Fruit fly (Drosophila melanogaster): ENCODE data around the gene CG13850.

CG13850 gene

DNA sequence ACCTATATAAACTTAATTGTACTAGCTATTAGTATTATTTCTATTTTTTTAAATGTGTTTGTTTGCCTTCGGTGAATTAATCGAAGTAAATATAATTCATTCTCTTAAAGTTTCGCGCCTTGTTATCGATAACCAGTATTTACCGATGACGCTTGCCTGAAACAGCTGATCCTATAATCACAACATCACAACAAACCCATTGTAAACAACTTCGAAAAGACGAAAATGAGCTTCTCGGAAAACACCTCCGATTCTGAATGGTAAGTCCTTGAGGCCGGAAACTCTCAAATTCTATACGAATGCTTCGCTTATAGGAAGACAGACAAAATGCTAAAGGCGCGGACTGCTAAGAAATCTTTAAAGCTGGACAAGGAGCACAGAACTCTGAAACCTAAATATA, 30.8 kb downstream of the CG13850 start, which contains the start of gene CG34149:
TSS of gene CG34149 (plus strand) at position 187 of the 400 bp plus-strand sequence.
- TF ChIP-seq dsx (GFP tag; optimal IDR thresholded peaks at IDR 0.05; ENCODE audit: poor library complexity, severe bottlenecking) = no peak
- no peak for TF ChIP-seq CG6792 (GFP tag; optimal IDR thresholded peaks at IDR 0.05)
- TF ChIP-seq svp (GFP tag) = no peak
- no peak for TF ChIP-seq achi (GFP tag; optimal IDR thresholded peaks at IDR 0.05)
- peak; percentile 82 for TF ChIP-seq fkh (GFP tag; optimal IDR thresholded peaks at IDR 0.05)

- TF ChIP-seq eg (GFP tag; IDR thresholded peaks at IDR 0.05) = no peak
- TF ChIP-seq CG10669 (GFP tag; optimal IDR thresholded peaks at IDR 0.05) = no peak
- TF ChIP-seq Ets96B (tag; optimal IDR thresholded peaks at IDR 0.05) = no peak
- no peak for TF ChIP-seq Lpt (GFP tag; optimal IDR thresholded peaks at IDR 0.05)
- TF ChIP-seq CG11902 (GFP tag; optimal IDR thresholded peaks at IDR 0.05) = no peak
- TF ChIP-seq CG6792 (GFP tag; optimal IDR thresholded peaks at IDR 0.05) = no peak
- TF ChIP-seq cyc (GFP tag; optimal IDR thresholded peaks at IDR 0.05) = no peak
- TF ChIP-seq CG11294 (GFP tag; IDR thresholded peaks at IDR 0.05) = no peak
- TF ChIP-seq CG6854 (GFP tag; optimal IDR thresholded peaks at IDR 0.05) = no peak
- no peak for TF ChIP-seq CG8319 (GFP tag; optimal IDR thresholded peaks at IDR 0.05)
- no peak for TF ChIP-seq CG3032 (tag; optimal IDR thresholded peaks at IDR 0.05)
- TF ChIP-seq CG4318 (GFP tag; optimal IDR thresholded peaks at IDR 0.05) = no peak
- TF ChIP-seq Hr38 (GFP tag; optimal IDR thresholded peaks at IDR 0.05) = no peak
- TF ChIP-seq Eip93F (GFP tag; optimal IDR thresholded peaks at IDR 0.05) = no peak
- no peak for TF ChIP-seq Gug (GFP tag; IDR thresholded peaks at IDR 0.05)
- no peak for TF ChIP-seq Sox15 (GFP tag; optimal IDR thresholded peaks at IDR 0.05)
- TF ChIP-seq Blimp-1 (GFP tag; optimal IDR thresholded peaks at IDR 0.05) = no peak
Measured at dm6 chr3R:22375674-22376073, 35.0 kb downstream of the CG13850 start, which contains the start of gene CG18596. Gene CG18596, plus strand, starts transcription at chr3R:22375923.

DNA sequence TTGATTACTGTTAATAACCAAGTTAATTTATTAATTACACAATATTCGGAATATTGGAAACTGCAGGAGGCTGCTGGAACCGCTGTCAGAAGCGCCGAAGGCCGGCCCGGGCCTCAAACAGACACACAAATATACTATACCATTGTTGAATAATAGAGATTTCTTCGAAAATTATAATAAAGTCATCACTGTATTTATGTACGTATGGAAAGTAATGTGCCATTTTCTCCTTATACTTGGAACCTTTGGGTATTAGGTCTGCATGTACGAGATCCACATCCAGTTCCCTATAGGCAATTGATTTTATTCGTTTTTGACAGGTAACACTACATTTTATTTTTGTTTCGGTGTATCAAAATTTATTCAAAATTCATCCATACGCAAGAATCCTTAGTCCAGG, 38.2 kb downstream of the CG13850 start, which contains the start of gene CG7069:
TSS of gene CG7069 (plus strand) at position 301 of the 400 bp plus-strand sequence.
- TF ChIP-seq OdsH (GFP tag; optimal IDR thresholded peaks at IDR 0.05) (no peak), CG34406 (GFP tag; optimal IDR thresholded peaks at IDR 0.05) (no peak), CG3919 (GFP tag; optimal IDR thresholded peaks at IDR 0.05) (no peak), topi (GFP tag; optimal IDR thresholded peaks at IDR 0.05) (no peak), CG11902 (GFP tag; optimal IDR thresholded peaks at IDR 0.05) (no peak), Sox102F (GFP tag; optimal IDR thresholded peaks at IDR 0.05) (no peak), Lpt (GFP tag; optimal IDR thresholded peaks at IDR 0.05) (no peak), CG9139 (GFP tag; optimal IDR thresholded peaks at IDR 0.05) (no peak)

DNA sequence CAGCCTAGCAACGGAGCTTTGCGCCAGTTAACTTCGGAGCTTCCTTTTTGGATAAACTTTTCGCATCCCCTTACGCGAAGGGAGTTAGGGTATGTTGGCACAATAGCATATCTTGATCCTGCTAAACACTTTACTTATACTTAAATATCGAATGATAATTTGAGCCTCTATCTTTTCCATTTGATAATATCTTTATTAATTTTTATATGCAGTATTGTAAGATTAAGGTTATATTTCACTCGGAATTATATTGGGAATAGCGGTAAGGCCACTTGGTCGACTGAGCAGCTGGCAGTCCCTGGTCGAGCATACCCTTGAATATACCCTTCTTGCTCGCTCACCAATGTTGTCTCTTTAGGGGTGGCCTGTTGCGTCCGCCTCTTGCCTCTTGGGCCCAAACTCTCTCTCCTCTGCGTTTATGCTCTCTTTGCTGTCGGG, 41.9 kb downstream of the CG13850 start:
- no peak for TF ChIP-seq ss (GFP tag; optimal IDR thresholded peaks at IDR 0.05)
- peak; percentile 68 for TF ChIP-seq OdsH (GFP tag; optimal IDR thresholded peaks at IDR 0.05)
- peak; percentile 39 for TF ChIP-seq CG10669 (GFP tag; optimal IDR thresholded peaks at IDR 0.05)
- peak; percentile 36 for TF ChIP-seq Eip93F (GFP tag; optimal IDR thresholded peaks at IDR 0.05)
- peak; percentile 52 for TF ChIP-seq CG8632 (GFP tag; optimal IDR thresholded peaks at IDR 0.05)
- peak; percentile 43 for TF ChIP-seq spab (GFP tag; optimal IDR thresholded peaks at IDR 0.05)
- peak; percentile 54 for TF ChIP-seq Hr4 (GFP tag; optimal IDR thresholded peaks at IDR 0.05)
- peak; percentile 89 for TF ChIP-seq eg (GFP tag; IDR thresholded peaks at IDR 0.05)
- no peak for TF ChIP-seq CG6854 (GFP tag; optimal IDR thresholded peaks at IDR 0.05)
- no peak for TF ChIP-seq dac (GFP tag; optimal IDR thresholded peaks at IDR 0.05)
- TF ChIP-seq CG8319 (GFP tag; optimal IDR thresholded peaks at IDR 0.05) = peak; percentile 48
- peak; percentile 5 for TF ChIP-seq dsx (GFP tag; optimal IDR thresholded peaks at IDR 0.05; ENCODE audit: poor library complexity, severe bottlenecking)
- TF ChIP-seq CG11902 (GFP tag; optimal IDR thresholded peaks at IDR 0.05) = peak; percentile 2
- TF ChIP-seq CG32006 (GFP tag; optimal IDR thresholded peaks at IDR 0.05) = peak; percentile 67
- TF ChIP-seq salr (GFP tag; optimal IDR thresholded peaks at IDR 0.05) = no peak
- peak; percentile 89 for TF ChIP-seq Eip78C (GFP tag)
- peak; percentile 61 for TF ChIP-seq Gug (GFP tag; IDR thresholded peaks at IDR 0.05)
- TF ChIP-seq CG11294 (GFP tag; IDR thresholded peaks at IDR 0.05) = peak; percentile 79
- peak; percentile 51 for TF ChIP-seq lz (GFP tag; optimal IDR thresholded peaks at IDR 0.05)
- no peak for TF ChIP-seq Ets21C (GFP tag; optimal IDR thresholded peaks at IDR 0.05)
- TF ChIP-seq CG6276 (GFP tag; optimal IDR thresholded peaks at IDR 0.05) = no peak
- peak; percentile 58 for TF ChIP-seq achi (GFP tag; optimal IDR thresholded peaks at IDR 0.05)
- TF ChIP-seq CG3919 (GFP tag; optimal IDR thresholded peaks at IDR 0.05) = peak; percentile 60
- peak; percentile 53 for TF ChIP-seq CG34406 (GFP tag; optimal IDR thresholded peaks at IDR 0.05)
- TF ChIP-seq fd85E (GFP tag; optimal IDR thresholded peaks at IDR 0.05) = no peak
- peak; percentile 66 for TF ChIP-seq svp (GFP tag)
- TF ChIP-seq CG4318 (GFP tag; optimal IDR thresholded peaks at IDR 0.05) = no peak
- peak; percentile 54 for TF ChIP-seq fkh (GFP tag; optimal IDR thresholded peaks at IDR 0.05)
- TF ChIP-seq fd59A (GFP tag; optimal IDR thresholded peaks at IDR 0.05) = peak; percentile 44
- peak; percentile 53 for TF ChIP-seq Lpt (GFP tag; optimal IDR thresholded peaks at IDR 0.05)
- peak; percentile 39 for TF ChIP-seq CG3032 (tag; optimal IDR thresholded peaks at IDR 0.05)
- peak; percentile 13 for TF ChIP-seq CG11762 (GFP tag; optimal IDR thresholded peaks at IDR 0.05; ENCODE audit: insufficient read depth)
- no peak for TF ChIP-seq CG1621 (tag; optimal IDR thresholded peaks at IDR 0.05)

All from whole organism, prepupa.